Fruit fly (Drosophila melanogaster) whole organism, prepupa: Measurements from ENCODE around the gene Ir8a.

ENCODE experiments used
- CG11902 ChIP-seq: fragments of 200-800 bp; sonication (Bioruptor generic); optimal IDR thresholded peaks from 3 replicates; lab custom pipeline; 2016; ENCODE audit warnings: missing biosample characterization, missing genetic modification characterization
- CG4318 ChIP-seq: fragments of 200-800 bp; sonication (Bioruptor generic); optimal IDR thresholded peaks from 3 replicates; lab custom pipeline; 2017; ENCODE audit warnings: missing biosample characterization, mild to moderate bottlenecking, missing genetic modification characterization
- CG6854 ChIP-seq: fragments of 200-800 bp; sonication (Bioruptor generic); optimal IDR thresholded peaks from 2 replicates; lab custom pipeline; 2017; ENCODE audit warnings: missing biosample characterization, mild to moderate bottlenecking, missing genetic modification characterization
- Eip78C ChIP-seq: fragments of 200-800 bp; sonication (Bioruptor generic); peaks from one replicate; lab custom pipeline; 2016; ENCODE audit warnings: missing biosample characterization, missing genetic modification characterization
- Hr39 ChIP-seq: fragments of 200-800 bp; sonication (Bioruptor generic); optimal IDR thresholded peaks from 2 replicates; lab custom pipeline; 2016; ENCODE audit warnings: missing biosample characterization, missing genetic modification characterization
- Smox ChIP-seq: fragments of 200-800 bp; sonication (Bioruptor generic); optimal IDR thresholded peaks from 3 replicates; lab custom pipeline; 2016; ENCODE audit warnings: missing biosample characterization, missing genetic modification characterization
- Sox102F ChIP-seq: fragments of 200-800 bp; sonication (Bioruptor generic); optimal IDR thresholded peaks from 2 replicates; lab custom pipeline; 2016; ENCODE audit warnings: missing biosample characterization, mild to moderate bottlenecking, missing genetic modification characterization
- fkh ChIP-seq: fragments of 200-800 bp; sonication (Bioruptor generic); optimal IDR thresholded peaks from 3 replicates; lab custom pipeline; 2017; ENCODE audit warnings: missing biosample characterization, mild to moderate bottlenecking, missing genetic modification characterization, moderate library complexity
- svp ChIP-seq: fragments of 200-800 bp; sonication (Bioruptor generic); peaks from one replicate; lab custom pipeline; 2016; ENCODE audit warnings: missing biosample characterization, missing genetic modification characterization

- TF ChIP-seq CG4318 (no peak), CG11902 (GFP tag; lab: Kevin White, UChicago) (no peak), Smox (GFP tag; lab: Kevin White, UChicago) (no peak), fkh (GFP tag; lab: Kevin White, UChicago) (no peak), CG6854 (GFP tag; lab: Kevin White, UChicago) (no peak), Hr39 (GFP tag; lab: Kevin White, UChicago) (no peak), svp (GFP tag; lab: Kevin White, UChicago) (no peak), Eip78C (GFP tag; lab: Kevin White, UChicago) (no peak), Sox102F (GFP tag; lab: Kevin White, UChicago) (no peak)
Observed at dm6 chrX:9195311-9195710, 41.1 kb downstream of the Ir8a start.
